Worm (Caenorhabditis elegans) whole organism, early embryonic: ENCODE measurements around the gene str-139.

Experiments
- B0310.2 ChIP-seq: sonication (generic microtip); optimal IDR thresholded peaks from 2 replicates; lab custom pipeline; 2016; ENCODE audit warnings: mild to moderate bottlenecking, missing genetic modification characterization, missing compliant biosample characterization
- F13C5.2 ChIP-seq: sonication (generic microtip); optimal IDR thresholded peaks from 2 replicates; lab custom pipeline; 2017; ENCODE audit warnings: mild to moderate bottlenecking, missing genetic modification characterization, inconsistent platforms, missing compliant biosample characterization
- aly-1 ChIP-seq: sonication (generic microtip); optimal IDR thresholded peaks from 2 replicates; lab custom pipeline; 2016; ENCODE audit warnings: missing genetic modification characterization, missing compliant biosample characterization
- ama-1 ChIP-seq: fragments of 150-350 bp; optimal IDR thresholded peaks from 2 replicates; lab custom pipeline; 2014
- ceh-13 ChIP-seq: fragments of 200-800 bp; sonication (Bioruptor generic); optimal IDR thresholded peaks from 2 replicates; lab custom pipeline; 2018; ENCODE audit warnings: mild to moderate bottlenecking, missing genetic modification characterization, missing compliant biosample characterization
- ceh-36 ChIP-seq: sonication (generic microtip); optimal IDR thresholded peaks from 2 replicates; lab custom pipeline; 2016; ENCODE audit warnings: missing genetic modification characterization, inconsistent platforms, missing compliant biosample characterization
- ets-7 ChIP-seq: sonication (generic microtip); optimal IDR thresholded peaks from 2 replicates; lab custom pipeline; 2016; ENCODE audit warnings: missing genotype, missing genetic modification characterization, missing compliant biosample characterization
- flt-1 ChIP-seq: fragments of 200-800 bp; sonication (Bioruptor generic); IDR thresholded peaks from 2 replicates; pipeline ENCODE4 v1.3.6; 2022; ENCODE audit warnings: missing genetic modification characterization, missing compliant biosample characterization
- hmbx-1 ChIP-seq: sonication (generic microtip); optimal IDR thresholded peaks from 2 replicates; lab custom pipeline; 2016; ENCODE audit warnings: mild to moderate bottlenecking, missing genetic modification characterization, missing compliant biosample characterization
- hmg-4 ChIP-seq: fragments of 200-800 bp; sonication (Bioruptor generic); optimal IDR thresholded peaks from 2 replicates; lab custom pipeline; 2018; ENCODE audit warnings: mild to moderate bottlenecking, missing genetic modification characterization, missing compliant biosample characterization
- hnd-1 ChIP-seq: sonication (generic microtip); optimal IDR thresholded peaks from 2 replicates; lab custom pipeline; 2016; ENCODE audit warnings: missing genetic modification characterization, missing compliant biosample characterization
- pes-1 ChIP-seq: fragments of 200-800 bp; sonication (Bioruptor generic); IDR thresholded peaks from 2 replicates; pipeline ENCODE4 v1.3.6; 2022; ENCODE audit warnings: missing genetic modification reagents, missing genetic modification characterization, missing compliant biosample characterization
- scrt-1 ChIP-seq: fragments of 200-800 bp; sonication (Bioruptor generic); IDR thresholded peaks from 2 replicates; pipeline ENCODE4 v1.3.6; 2022; ENCODE audit warnings: missing genetic modification characterization, missing compliant biosample characterization
- sea-1 ChIP-seq: fragments of 200-800 bp; sonication (Bioruptor generic); conservative IDR thresholded peaks from 2 replicates; pipeline ENCODE4 v1.3.6; 2022; ENCODE audit warnings: missing genetic modification characterization, missing compliant biosample characterization
- tbx-11 ChIP-seq: fragments of 200-800 bp; sonication (Bioruptor generic); IDR thresholded peaks from 2 replicates; pipeline ENCODE4 v1.3.6; 2022; ENCODE audit warnings: missing genetic modification characterization, missing compliant biosample characterization
- tbx-37 ChIP-seq: fragments of 200-800 bp; sonication (Bioruptor generic); conservative IDR thresholded peaks from 2 replicates; pipeline ENCODE4 v1.3.6; 2022; ENCODE audit warnings: missing genetic modification reagents, missing genetic modification characterization, missing compliant biosample characterization
- tra-4 ChIP-seq: sonication (generic microtip); optimal IDR thresholded peaks from 2 replicates; lab custom pipeline; 2017; ENCODE audit warnings: missing genetic modification characterization, missing compliant biosample characterization

Gene str-139

DNA sequence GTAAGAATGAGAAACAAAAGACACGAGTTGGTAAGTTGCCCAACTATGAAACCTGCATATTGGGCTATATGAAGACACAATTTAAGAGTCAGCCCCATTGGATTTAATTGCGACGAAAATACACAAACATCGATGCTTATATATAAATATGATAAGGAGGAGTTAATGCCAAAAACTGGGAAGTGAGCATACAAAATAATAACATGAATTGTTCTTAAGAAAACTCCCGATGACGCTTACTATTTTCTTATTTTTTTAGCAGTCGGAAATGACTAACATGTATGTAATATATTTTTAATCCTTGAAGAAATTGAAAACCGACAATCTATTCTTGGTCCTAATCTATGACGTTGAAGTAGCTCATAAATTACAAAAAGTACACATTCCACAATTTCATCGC, 10.1 kb upstream of the str-139 start, which contains the start of gene str-144:
Gene str-144 (minus strand): TSS at position 101 of the 400 bp plus-strand sequence.
- no peak for TF ChIP-seq B0310.2 (tag; lab: Kevin White, UChicago)
- TF ChIP-seq aly-1 (tag; lab: Kevin White, UChicago), result no peak
- no peak for TF ChIP-seq pes-1 (GFP tag; lab: Robert Waterston, UW)
- TF ChIP-seq tbx-11 (GFP tag; lab: Robert Waterston, UW), result no peak
- no peak for TF ChIP-seq hmg-4 (GFP tag; lab: Kevin White, UChicago)
- no peak for TF ChIP-seq sea-1 (GFP tag; lab: Robert Waterston, UW)
- no peak for TF ChIP-seq tbx-37 (GFP tag; lab: Robert Waterston, UW)
- no peak for TF ChIP-seq flt-1
- TF ChIP-seq scrt-1 (GFP tag; lab: Robert Waterston, UW), result no peak
- no peak for TF ChIP-seq ceh-13
- TF ChIP-seq tra-4 (tag; lab: Kevin White, UChicago), result no peak
- TF ChIP-seq F13C5.2, result no peak
- TF ChIP-seq hmbx-1, result no peak
- TF ChIP-seq hnd-1 (tag; lab: Kevin White, UChicago), result no peak
- TF ChIP-seq ets-7 (tag; lab: Kevin White, UChicago), result no peak
- no peak for TF ChIP-seq ama-1 (lab: Kevin White, UChicago)
- no peak for TF ChIP-seq ceh-36

DNA sequence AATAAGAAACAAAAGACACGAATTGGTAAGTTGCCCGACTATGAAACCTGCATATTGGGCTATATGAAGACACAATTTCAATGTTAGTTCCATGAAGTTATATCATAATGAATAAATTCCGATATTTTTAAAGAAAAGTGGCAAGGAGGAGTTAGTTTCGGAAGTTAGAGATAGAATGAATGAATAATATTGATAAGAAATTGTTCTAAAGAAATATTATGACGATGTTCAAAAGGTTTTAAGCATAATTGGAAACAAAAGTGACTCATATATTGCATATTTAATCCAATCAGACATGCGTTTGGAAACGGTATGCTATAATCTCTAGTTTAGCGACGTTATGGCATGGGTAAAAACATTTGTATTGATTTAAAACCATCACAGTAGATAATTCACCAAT, 7.7 kb upstream of the str-139 start, which contains the start of gene str-143:
Gene str-143 (minus strand): TSS at position 101 of the 400 bp plus-strand sequence.
- no peak for TF ChIP-seq hmbx-1
- TF ChIP-seq F13C5.2, result no peak
- no peak for TF ChIP-seq flt-1
- no peak for TF ChIP-seq ama-1 (lab: Kevin White, UChicago)
- no peak for TF ChIP-seq pes-1 (GFP tag; lab: Robert Waterston, UW)
- TF ChIP-seq tbx-11 (GFP tag; lab: Robert Waterston, UW), result no peak
- TF ChIP-seq scrt-1 (GFP tag; lab: Robert Waterston, UW), result no peak
- no peak for TF ChIP-seq tbx-37 (GFP tag; lab: Robert Waterston, UW)
- TF ChIP-seq ceh-36, result no peak
- TF ChIP-seq hnd-1 (tag; lab: Kevin White, UChicago), result no peak
- TF ChIP-seq B0310.2 (tag; lab: Kevin White, UChicago), result no peak
- no peak for TF ChIP-seq ceh-13
- no peak for TF ChIP-seq ets-7 (tag; lab: Kevin White, UChicago)
- no peak for TF ChIP-seq tra-4 (tag; lab: Kevin White, UChicago)
- no peak for TF ChIP-seq hmg-4 (GFP tag; lab: Kevin White, UChicago)
- TF ChIP-seq aly-1 (tag; lab: Kevin White, UChicago), result no peak
- no peak for TF ChIP-seq sea-1 (GFP tag; lab: Robert Waterston, UW)

DNA sequence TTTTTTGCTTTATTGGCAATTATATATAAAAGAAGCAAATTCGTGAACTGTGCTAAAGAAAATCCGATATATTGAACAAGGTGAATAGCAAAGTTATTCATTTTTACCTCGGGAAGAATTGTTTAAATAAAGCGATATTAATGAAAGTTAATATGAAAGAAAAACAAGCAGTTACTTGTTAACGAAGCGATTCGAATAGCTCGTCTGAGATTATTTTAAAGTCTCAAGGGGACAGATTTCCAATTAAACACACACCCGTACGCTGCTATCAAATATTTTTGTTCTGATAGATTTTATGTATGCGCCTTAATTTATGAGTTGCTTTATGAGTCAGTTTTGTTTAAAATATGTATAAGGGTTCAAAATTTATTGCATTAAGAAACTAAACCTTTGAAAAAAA, 5.8 kb upstream of the str-139 start, which contains the start of gene str-140:
Gene str-140 (minus strand): TSS at position 101 of the 400 bp plus-strand sequence.
- TF ChIP-seq B0310.2 (tag; lab: Kevin White, UChicago), result no peak

DNA sequence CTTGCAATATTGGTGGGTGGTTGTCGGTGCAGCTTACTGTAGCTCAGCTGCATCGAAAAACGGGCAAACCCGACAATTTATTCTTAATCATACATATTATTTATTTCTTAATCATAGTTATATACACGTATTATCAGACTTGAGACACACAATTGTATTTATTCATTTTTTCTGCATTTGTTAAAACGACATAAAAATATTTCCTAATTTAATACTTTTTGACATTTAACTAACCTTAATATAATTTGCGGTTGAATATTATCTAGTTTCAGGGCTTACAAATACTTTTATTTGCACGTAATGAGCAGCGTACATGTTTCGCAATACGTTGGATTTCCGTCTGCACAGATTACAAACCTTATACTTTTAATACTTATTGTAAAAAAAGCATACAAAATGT, 3.6 kb downstream of the str-139 start, which contains the start of gene str-138:
Gene str-138 (plus strand): TSS at position 301 of the 400 bp plus-strand sequence.
- TF ChIP-seq hnd-1 (tag; lab: Kevin White, UChicago), result no peak
- TF ChIP-seq ceh-13, result no peak
- no peak for TF ChIP-seq pes-1 (GFP tag; lab: Robert Waterston, UW)
- no peak for TF ChIP-seq aly-1 (tag; lab: Kevin White, UChicago)
- no peak for TF ChIP-seq scrt-1 (GFP tag; lab: Robert Waterston, UW)
- no peak for TF ChIP-seq ama-1 (lab: Kevin White, UChicago)
- TF ChIP-seq tbx-37 (GFP tag; lab: Robert Waterston, UW), result no peak
- no peak for TF ChIP-seq hmbx-1
- no peak for TF ChIP-seq ceh-36
- TF ChIP-seq hmg-4 (GFP tag; lab: Kevin White, UChicago), result no peak
- TF ChIP-seq sea-1 (GFP tag; lab: Robert Waterston, UW), result no peak
- no peak for TF ChIP-seq B0310.2 (tag; lab: Kevin White, UChicago)

DNA sequence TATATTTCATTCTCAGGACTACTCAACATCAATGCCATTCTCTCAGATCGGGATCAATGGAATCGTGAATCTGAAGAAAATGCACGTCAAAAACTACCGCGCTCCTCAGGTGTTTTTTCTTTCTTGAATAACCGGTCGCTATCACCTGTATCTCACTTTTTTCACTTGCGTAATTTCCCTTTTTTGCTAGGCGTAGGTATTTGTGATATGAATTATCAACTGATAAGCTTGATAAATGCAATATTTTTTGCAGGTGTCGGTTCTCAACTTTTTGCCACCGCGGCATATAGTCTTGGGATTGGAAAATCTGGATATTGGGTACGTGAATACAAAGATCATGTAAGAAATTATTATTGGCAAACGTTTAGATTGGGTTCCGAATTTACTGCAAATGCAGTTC, 6.8 kb downstream of the str-139 start:
- TF ChIP-seq F13C5.2 (no peak), ama-1 (lab: Kevin White, UChicago) (no peak), pes-1 (GFP tag; lab: Robert Waterston, UW) (no peak), tra-4 (tag; lab: Kevin White, UChicago) (no peak), hmbx-1 (no peak), ceh-13 (no peak), hnd-1 (tag; lab: Kevin White, UChicago) (no peak), aly-1 (tag; lab: Kevin White, UChicago) (no peak), B0310.2 (tag; lab: Kevin White, UChicago) (no peak), hmg-4 (GFP tag; lab: Kevin White, UChicago) (no peak), flt-1 (no peak), tbx-37 (GFP tag; lab: Robert Waterston, UW) (no peak), ets-7 (tag; lab: Kevin White, UChicago) (no peak)

DNA sequence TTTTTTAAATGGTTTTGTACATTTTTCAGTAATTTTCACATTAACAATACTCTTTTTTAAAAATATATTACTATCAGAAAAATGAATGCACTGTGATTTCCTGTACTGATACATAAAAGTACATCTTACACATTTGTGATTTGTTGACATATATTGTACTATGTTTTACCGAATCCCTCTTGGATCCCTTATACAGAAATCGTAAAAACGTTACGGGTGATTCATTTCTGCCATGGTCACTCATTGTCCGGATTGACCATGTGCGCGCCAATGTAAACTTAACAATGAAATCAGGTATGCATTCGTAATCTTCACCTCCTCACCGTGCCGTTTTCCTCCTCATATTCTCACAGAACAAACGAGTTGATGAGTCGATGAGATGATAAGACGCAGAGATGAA, 7.8 kb downstream of the str-139 start, which contains the start of gene ZC513.2:
Gene ZC513.2 (plus strand): TSS at position 301 of the 400 bp plus-strand sequence.
- TF ChIP-seq pes-1 (GFP tag; lab: Robert Waterston, UW) (no peak), ets-7 (tag; lab: Kevin White, UChicago) (no peak), F13C5.2 (no peak), tra-4 (tag; lab: Kevin White, UChicago) (no peak), sea-1 (GFP tag; lab: Robert Waterston, UW) (no peak), hmg-4 (GFP tag; lab: Kevin White, UChicago) (no peak), ceh-36 (no peak), tbx-37 (GFP tag; lab: Robert Waterston, UW) (no peak), tbx-11 (GFP tag; lab: Robert Waterston, UW) (no peak), hnd-1 (tag; lab: Kevin White, UChicago) (no peak)

DNA sequence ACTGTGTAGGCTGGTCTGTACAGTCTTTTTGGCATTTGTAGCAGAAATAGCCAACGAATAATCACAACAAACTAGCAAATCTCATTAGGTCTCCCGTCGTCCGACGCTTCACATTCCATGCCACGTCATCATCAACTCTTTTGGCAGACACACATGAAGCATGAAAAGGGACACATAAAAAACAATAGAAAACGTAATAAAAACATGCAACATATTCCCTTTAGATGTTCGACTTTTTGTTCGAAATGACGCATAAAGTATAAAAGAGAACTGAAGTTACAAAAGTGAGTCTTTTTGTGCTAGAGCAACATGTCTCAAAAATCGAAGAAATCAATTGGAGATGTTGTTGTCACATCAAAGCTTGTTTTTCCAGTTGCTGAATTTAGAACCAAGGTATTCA, 10.1 kb downstream of the str-139 start, which contains the start of gene sth-1:
Gene sth-1 (plus strand): TSS at position 301 of the 400 bp plus-strand sequence.
- no peak for TF ChIP-seq aly-1 (tag; lab: Kevin White, UChicago)
- no peak for TF ChIP-seq sea-1 (GFP tag; lab: Robert Waterston, UW)
- no peak for TF ChIP-seq F13C5.2
- no peak for TF ChIP-seq hnd-1 (tag; lab: Kevin White, UChicago)
- no peak for TF ChIP-seq ets-7 (tag; lab: Kevin White, UChicago)
- TF ChIP-seq hmg-4 (GFP tag; lab: Kevin White, UChicago), result no peak
- no peak for TF ChIP-seq ceh-36
